Worm (Caenorhabditis elegans) whole organism, late embryonic: ENCODE measurements around the gene nas-16.

Experiments
- F13H6.1 ChIP-seq: sonication (generic microtip); optimal IDR thresholded peaks from 2 replicates; lab custom pipeline; 2016; ENCODE audit warnings: missing genetic modification characterization, missing compliant biosample characterization
- ama-1 ChIP-seq: fragments of 150-350 bp; optimal IDR thresholded peaks from 2 replicates; lab custom pipeline; 2014
- ceh-2 ChIP-seq: sonication (generic microtip); optimal IDR thresholded peaks from 2 replicates; lab custom pipeline; 2016; ENCODE audit warnings: missing genotype, missing genetic modification characterization, missing compliant biosample characterization
- fax-1 ChIP-seq: sonication (generic microtip); optimal IDR thresholded peaks from 2 replicates; lab custom pipeline; 2016; ENCODE audit warnings: missing genotype, missing genetic modification characterization, missing compliant biosample characterization
- fkh-10 ChIP-seq: fragments of 150-350 bp; optimal IDR thresholded peaks from 2 replicates; lab custom pipeline; 2014; ENCODE audit warnings: missing biosample characterization, missing genetic modification reagents, missing genetic modification characterization
- ref-2 ChIP-seq: sonication (generic microtip); optimal IDR thresholded peaks from 2 replicates; lab custom pipeline; 2016; ENCODE audit warnings: missing genetic modification characterization, missing compliant biosample characterization
- tbx-2 ChIP-seq: sonication (generic microtip); optimal IDR thresholded peaks from 2 replicates; lab custom pipeline; 2016; ENCODE audit warnings: missing genetic modification characterization, missing compliant biosample characterization
- unc-55 ChIP-seq: sonication (generic microtip); optimal IDR thresholded peaks from 2 replicates; lab custom pipeline; 2017; ENCODE audit warnings: missing biosample characterization, missing genetic modification reagents, missing genetic modification characterization
- unc-86 ChIP-seq: sonication (generic microtip); optimal IDR thresholded peaks from 2 replicates; lab custom pipeline; 2016; ENCODE audit warnings: missing genetic modification characterization, missing compliant biosample characterization

ce11 chrV:11415059-11415458 lies 22.9 kb downstream of the nas-16 start, which contains the start of gene deg-3:
- TF ChIP-seq ref-2 (tag; lab: Kevin White, UChicago) (no peak), unc-55 (no peak), fax-1 (no peak), ceh-2 (tag; lab: Kevin White, UChicago) (no peak), ama-1 (no peak), unc-86 (tag; lab: Kevin White, UChicago) (no peak), fkh-10 (GFP tag; lab: Kevin White, UChicago) (no peak), tbx-2 (tag; lab: Kevin White, UChicago) (no peak), F13H6.1 (no peak)
